Worm (Caenorhabditis elegans) whole organism, midembryonic: ENCODE results near the gene mrpl-45.

Experiments
- T22C8.4 ChIP-seq: fragments of 200-800 bp; sonication (Bioruptor generic); IDR thresholded peaks from 2 replicates; pipeline ENCODE4 v1.3.6; 2022; ENCODE audit warnings: missing genetic modification characterization, missing compliant biosample characterization
- cog-1 ChIP-seq: sonication (generic microtip); optimal IDR thresholded peaks from 2 replicates; lab custom pipeline; 2016; ENCODE audit warnings: missing genetic modification characterization, missing compliant biosample characterization
- flt-1 ChIP-seq: fragments of 200-800 bp; sonication (Bioruptor generic); IDR thresholded peaks from 2 replicates; pipeline ENCODE4 v1.3.6; 2022; ENCODE audit warnings: missing genetic modification characterization, missing compliant biosample characterization
- klf-2 ChIP-seq: fragments of 200-800 bp; sonication (Bioruptor generic); conservative IDR thresholded peaks from 2 replicates; pipeline ENCODE4 v1.3.6; 2022; ENCODE audit warnings: missing genetic modification reagents, missing genetic modification characterization, missing compliant biosample characterization
- med-1 ChIP-seq: sonication (generic microtip); optimal IDR thresholded peaks from 2 replicates; lab custom pipeline; 2017; ENCODE audit warnings: missing genetic modification characterization, mild to moderate bottlenecking, missing compliant biosample characterization, antibody characterized with exemption, missing genetic modification reagents; ENCODE audit not compliant: insufficient read depth
- ref-1 ChIP-seq: fragments of 200-800 bp; sonication (Bioruptor generic); conservative IDR thresholded peaks from 2 replicates; pipeline ENCODE4 v1.3.6; 2022; ENCODE audit warnings: missing genetic modification reagents, missing genetic modification characterization, missing compliant biosample characterization
- tab-1 ChIP-seq: fragments of 200-800 bp; sonication (Bioruptor generic); IDR thresholded peaks from 2 replicates; pipeline ENCODE4 v1.3.6; 2022; ENCODE audit warnings: missing genetic modification characterization, missing compliant biosample characterization
- ztf-23 ChIP-seq: fragments of 200-800 bp; sonication (Bioruptor generic); IDR thresholded peaks from 2 replicates; pipeline ENCODE4 v1.3.6; 2022; ENCODE audit warnings: missing genetic modification reagents, missing genetic modification characterization, missing compliant biosample characterization
- ztf-29 ChIP-seq: fragments of 200-800 bp; sonication (Bioruptor generic); IDR thresholded peaks from 2 replicates; pipeline ENCODE4 v1.3.6; 2022; ENCODE audit warnings: missing genetic modification reagents, missing genetic modification characterization, missing compliant biosample characterization

The mrpl-45 gene

DNA sequence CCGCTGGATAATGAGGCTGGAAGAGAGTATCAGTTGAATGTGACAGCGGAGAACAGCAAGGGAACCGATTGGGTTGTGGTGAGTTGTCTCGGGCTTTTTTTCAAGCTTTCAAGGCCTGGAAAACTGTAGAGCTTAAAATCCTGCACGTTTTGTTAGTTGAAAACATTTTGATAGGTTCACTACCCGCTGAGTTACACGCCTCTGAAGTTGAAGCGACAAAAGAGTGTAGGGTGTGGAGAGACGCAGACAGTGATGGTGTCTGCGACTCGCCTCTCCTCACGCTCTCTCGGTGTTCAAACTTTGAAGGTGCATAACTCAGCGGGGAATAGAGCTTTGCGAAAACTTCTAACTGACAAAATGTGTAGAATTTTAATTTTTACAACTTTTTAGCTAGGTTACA, 28.5 kb downstream of the mrpl-45 start:
- no peak for TF ChIP-seq klf-2 (GFP tag; lab: Robert Waterston, UW)
- no peak for TF ChIP-seq flt-1 (GFP tag; lab: Robert Waterston, UW)
- TF ChIP-seq T22C8.4 (GFP tag; lab: Robert Waterston, UW), result no peak
- TF ChIP-seq tab-1 (GFP tag; lab: Robert Waterston, UW), result no peak
- no peak for TF ChIP-seq med-1
- no peak for TF ChIP-seq ztf-29 (GFP tag; lab: Robert Waterston, UW)
- TF ChIP-seq cog-1 (tag; lab: Kevin White, UChicago), result no peak
- TF ChIP-seq ztf-23 (GFP tag; lab: Robert Waterston, UW), result no peak
- TF ChIP-seq ref-1, result no peak

DNA sequence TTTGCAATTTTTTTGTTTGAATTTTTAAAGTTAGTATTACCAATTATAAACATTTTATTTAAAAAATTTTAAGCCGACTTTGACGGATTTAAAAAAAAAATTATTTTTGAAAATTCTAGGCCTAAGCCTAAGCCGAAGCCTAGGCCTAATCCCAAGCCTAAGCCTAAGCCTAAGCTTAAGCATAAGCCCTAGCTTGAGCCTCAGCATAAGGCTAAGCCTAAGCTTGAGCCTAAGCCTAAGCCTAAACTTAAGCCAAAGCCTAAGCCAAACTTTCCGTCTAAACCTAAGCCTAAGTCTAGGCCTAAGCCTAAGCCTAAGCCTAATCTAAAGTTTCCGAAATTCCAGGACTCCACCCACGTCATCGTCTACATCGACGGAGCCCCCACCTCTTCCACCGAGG, 32.2 kb downstream of the mrpl-45 start:
- TF ChIP-seq ztf-23 (GFP tag; lab: Robert Waterston, UW) (no peak), cog-1 (tag; lab: Kevin White, UChicago) (no peak), ztf-29 (GFP tag; lab: Robert Waterston, UW) (no peak; the same call in 1 of the 2 replicates), med-1 (no peak), T22C8.4 (GFP tag; lab: Robert Waterston, UW) (no peak), klf-2 (GFP tag; lab: Robert Waterston, UW) (no peak), flt-1 (GFP tag; lab: Robert Waterston, UW) (no peak), ref-1 (no peak), tab-1 (GFP tag; lab: Robert Waterston, UW) (no peak)

DNA sequence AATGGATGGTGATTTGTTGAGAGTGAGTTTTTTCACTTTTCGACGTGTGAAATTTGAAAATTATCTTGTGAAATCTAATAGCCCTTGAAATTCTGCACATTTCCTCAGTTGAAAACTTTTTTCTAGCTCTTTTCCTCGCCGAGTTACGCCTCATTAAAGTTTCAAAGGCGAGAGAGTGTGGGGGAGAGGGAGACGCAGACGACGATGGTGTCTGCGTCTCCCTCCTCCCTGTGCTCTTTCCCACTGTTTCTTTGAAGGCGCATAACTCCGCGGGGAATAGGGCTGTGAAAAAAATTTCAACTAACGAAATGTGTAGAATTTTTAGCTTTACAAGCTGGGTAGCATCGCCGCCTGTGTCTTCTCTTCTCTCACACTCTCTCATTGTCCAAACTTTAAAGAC, 35.4 kb downstream of the mrpl-45 start:
- TF ChIP-seq ztf-29 (GFP tag; lab: Robert Waterston, UW) (no peak), ztf-23 (GFP tag; lab: Robert Waterston, UW) (no peak), klf-2 (GFP tag; lab: Robert Waterston, UW) (no peak), ref-1 (no peak), med-1 (no peak), T22C8.4 (GFP tag; lab: Robert Waterston, UW) (no peak), cog-1 (tag; lab: Kevin White, UChicago) (no peak), tab-1 (GFP tag; lab: Robert Waterston, UW) (no peak), flt-1 (GFP tag; lab: Robert Waterston, UW) (no peak)

DNA sequence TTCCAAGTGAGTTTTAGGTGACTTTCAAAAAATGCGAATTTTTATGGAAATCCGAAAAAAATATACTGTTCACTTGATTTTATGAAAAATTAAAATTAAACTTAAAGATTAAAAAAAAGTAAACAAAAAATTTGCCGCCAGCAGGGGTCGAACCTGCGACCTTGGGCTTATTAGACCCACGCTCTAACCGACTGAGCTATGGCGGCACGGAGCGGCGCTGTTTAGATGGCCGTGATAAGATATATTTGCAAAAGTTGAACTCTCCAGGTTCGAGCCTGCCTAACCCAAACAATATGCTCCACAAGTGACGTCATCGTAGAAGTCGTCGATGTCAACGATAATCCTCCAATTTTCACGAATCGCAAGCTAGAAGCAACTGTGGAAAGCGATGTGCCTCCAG, 37.1 kb downstream of the mrpl-45 start:
- TF ChIP-seq T22C8.4 (GFP tag; lab: Robert Waterston, UW) (no peak), ztf-23 (GFP tag; lab: Robert Waterston, UW) (no peak), ztf-29 (GFP tag; lab: Robert Waterston, UW) (no peak), med-1 (no peak), ref-1 (no peak), tab-1 (GFP tag; lab: Robert Waterston, UW) (no peak)

DNA sequence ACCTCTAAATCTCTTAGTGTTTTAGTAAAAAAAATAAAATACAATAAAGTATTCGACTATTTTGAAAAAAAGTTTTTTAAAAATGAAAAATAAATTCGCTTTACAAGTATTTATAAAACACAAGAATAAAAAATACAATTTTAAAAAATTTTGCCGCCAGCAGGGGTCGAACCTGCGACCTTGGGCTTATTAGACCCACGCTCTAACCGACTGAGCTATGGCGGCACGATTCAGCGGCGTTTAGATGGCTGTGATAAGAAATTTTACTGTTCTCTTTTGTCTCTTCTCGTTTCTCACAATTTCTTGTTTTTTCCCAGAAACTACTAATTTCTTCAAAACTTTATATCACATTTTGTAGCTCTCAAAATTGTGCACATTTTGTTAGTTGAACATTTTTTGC, 38.6 kb downstream of the mrpl-45 start:
- TF ChIP-seq ref-1 (no peak), flt-1 (GFP tag; lab: Robert Waterston, UW) (no peak), cog-1 (tag; lab: Kevin White, UChicago) (no peak), T22C8.4 (GFP tag; lab: Robert Waterston, UW) (no peak), tab-1 (GFP tag; lab: Robert Waterston, UW) (no peak), ztf-29 (GFP tag; lab: Robert Waterston, UW) (no peak), klf-2 (GFP tag; lab: Robert Waterston, UW) (no peak), med-1 (no peak), ztf-23 (GFP tag; lab: Robert Waterston, UW) (no peak)

DNA sequence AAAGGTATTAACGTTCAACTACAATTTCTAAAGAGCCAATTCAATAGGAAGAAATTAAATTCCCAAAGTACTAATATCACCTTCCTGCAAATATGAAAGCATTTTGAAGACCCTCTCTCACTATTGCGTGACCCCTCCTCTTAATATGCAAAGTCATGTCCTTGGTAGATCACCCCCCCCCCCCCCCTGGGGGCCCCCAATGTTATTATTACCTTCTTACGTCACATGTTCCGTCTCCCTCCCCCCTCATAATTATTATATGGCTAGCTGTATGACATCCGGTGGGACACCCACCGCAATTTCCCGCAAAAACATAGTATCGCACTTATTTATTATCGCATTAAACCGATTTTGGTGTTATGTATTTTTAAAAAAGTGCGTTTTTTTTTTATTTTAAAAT, 39.9 kb downstream of the mrpl-45 start:
- no peak for TF ChIP-seq tab-1 (GFP tag; lab: Robert Waterston, UW)
- no peak for TF ChIP-seq ref-1
- TF ChIP-seq med-1, result no peak
- no peak for TF ChIP-seq ztf-29 (GFP tag; lab: Robert Waterston, UW)
- no peak for TF ChIP-seq ztf-23 (GFP tag; lab: Robert Waterston, UW)
- TF ChIP-seq cog-1 (tag; lab: Kevin White, UChicago), result no peak
- no peak for TF ChIP-seq T22C8.4 (GFP tag; lab: Robert Waterston, UW)
- TF ChIP-seq klf-2 (GFP tag; lab: Robert Waterston, UW), result no peak
- TF ChIP-seq flt-1 (GFP tag; lab: Robert Waterston, UW), result no peak

DNA sequence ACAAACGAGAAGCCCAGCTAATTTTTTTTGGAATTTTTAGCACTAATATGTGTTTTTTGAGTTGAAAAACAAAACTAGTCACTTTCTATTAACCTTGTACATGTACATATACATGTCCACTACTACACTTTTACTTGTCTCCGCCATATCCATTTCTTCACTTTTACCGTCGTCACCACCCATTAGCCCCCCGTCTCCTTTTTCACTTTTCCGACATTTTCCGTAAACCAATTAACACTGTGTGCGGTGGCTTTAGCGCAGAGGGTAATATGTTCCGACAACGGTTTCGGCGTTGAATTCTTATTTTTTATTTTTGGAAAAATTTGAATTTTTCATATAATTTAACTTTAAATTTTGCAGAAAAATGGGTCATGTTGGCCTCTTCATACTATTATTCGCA, 50.1 kb downstream of the mrpl-45 start, which contains the start of gene cdh-12:
Gene cdh-12, plus strand, starts transcription at position 365 of the 400 bp plus-strand sequence.
- TF ChIP-seq ztf-29 (GFP tag; lab: Robert Waterston, UW), result no peak
- TF ChIP-seq flt-1 (GFP tag; lab: Robert Waterston, UW), result no peak
- TF ChIP-seq med-1, result no peak
- no peak for TF ChIP-seq ztf-23 (GFP tag; lab: Robert Waterston, UW)
- TF ChIP-seq cog-1 (tag; lab: Kevin White, UChicago), result no peak
- no peak for TF ChIP-seq ref-1
- TF ChIP-seq T22C8.4 (GFP tag; lab: Robert Waterston, UW), result no peak
- no peak for TF ChIP-seq tab-1 (GFP tag; lab: Robert Waterston, UW)
- TF ChIP-seq klf-2 (GFP tag; lab: Robert Waterston, UW), result no peak

DNA sequence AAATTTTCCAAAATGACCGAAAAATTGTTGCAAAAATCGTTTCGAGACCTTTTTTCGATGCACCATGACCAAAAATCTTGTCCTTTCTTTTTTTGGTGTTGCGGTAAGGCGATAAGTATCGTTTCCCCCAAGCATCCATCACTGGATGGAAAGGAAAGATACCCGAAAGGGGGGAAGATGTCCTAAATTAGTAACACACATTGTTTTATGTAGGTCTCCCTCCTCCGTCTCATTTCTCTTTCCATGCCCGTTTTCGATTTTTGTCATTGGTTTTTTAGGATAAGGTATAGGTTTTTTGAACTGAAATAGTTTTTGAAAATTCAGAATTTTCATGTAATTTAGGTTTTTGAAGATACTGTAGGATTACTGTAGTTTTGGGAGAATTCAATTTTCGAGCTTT, 52.3 kb downstream of the mrpl-45 start:
- TF ChIP-seq med-1, result no peak
- TF ChIP-seq ref-1, result no peak
- TF ChIP-seq cog-1 (tag; lab: Kevin White, UChicago), result no peak
- TF ChIP-seq klf-2 (GFP tag; lab: Robert Waterston, UW), result no peak
- no peak for TF ChIP-seq T22C8.4 (GFP tag; lab: Robert Waterston, UW)
- TF ChIP-seq tab-1 (GFP tag; lab: Robert Waterston, UW), result no peak
- TF ChIP-seq ztf-23 (GFP tag; lab: Robert Waterston, UW), result no peak
- no peak for TF ChIP-seq ztf-29 (GFP tag; lab: Robert Waterston, UW)
- no peak for TF ChIP-seq flt-1 (GFP tag; lab: Robert Waterston, UW)

DNA sequence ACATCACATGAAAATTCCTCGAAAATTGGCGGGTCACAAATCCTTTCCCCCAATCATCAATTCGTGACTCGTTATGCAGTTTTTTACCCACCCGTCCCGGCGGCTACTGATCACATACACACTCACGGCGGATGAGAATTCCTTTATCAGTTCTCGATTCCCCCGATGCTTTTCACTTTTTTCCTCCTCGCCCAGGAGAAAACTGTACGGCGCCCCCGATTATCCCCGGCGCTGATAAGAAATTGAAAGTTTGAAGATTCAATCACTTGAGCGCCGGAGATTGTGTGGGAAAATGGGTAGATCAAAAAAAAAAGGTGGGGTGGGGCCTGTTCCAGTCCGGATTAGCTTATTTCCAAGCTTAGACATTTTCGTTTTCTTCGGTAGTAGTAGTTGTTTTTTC, 53.9 kb downstream of the mrpl-45 start:
- TF ChIP-seq tab-1 (GFP tag; lab: Robert Waterston, UW), result no peak
